Worm (Caenorhabditis elegans): ENCODE data around the gene Y19D2B.1.
"Not testable (repeated sequence)": the region's sequence is repeated elsewhere in the genome, so short reads cannot be mapped to it uniquely, and the experiment has no call there.

The Y19D2B.1 gene

DNA sequence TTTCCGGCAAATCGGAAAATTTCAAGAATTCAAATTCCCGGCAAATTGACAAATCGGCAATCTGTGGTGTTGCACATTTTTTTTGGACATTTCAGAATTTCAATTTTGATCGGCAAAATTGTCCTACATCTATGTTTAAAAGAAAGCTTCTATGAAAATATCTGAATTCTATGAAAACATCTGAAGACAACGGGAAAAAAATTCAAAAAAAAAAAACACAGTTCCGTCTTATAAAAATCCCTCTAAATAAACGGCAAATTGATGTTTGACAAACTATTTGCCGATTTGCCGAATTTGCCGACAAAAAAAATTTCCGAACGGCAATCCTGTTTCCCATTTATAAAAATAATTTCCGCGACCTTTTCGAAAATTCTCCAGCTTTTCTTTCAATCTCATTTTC is 8.4 kb downstream of the Y19D2B.1 start, which contains the start of gene F44F4.15:
F44F4.15 (plus strand) TSS at position 301 of the 400 bp plus-strand sequence.
- TF ChIP-seq dao-5 (tag; optimal IDR thresholded peaks at IDR 0.05) (no peak), him-1 (tag; optimal IDR thresholded peaks at IDR 0.05) (no peak), W03F9.2 (tag; optimal IDR thresholded peaks at IDR 0.05) (no peak)

- TF ChIP-seq dao-5 (tag; optimal IDR thresholded peaks at IDR 0.05) (no peak), him-1 (tag; optimal IDR thresholded peaks at IDR 0.05) (no peak), W03F9.2 (tag; optimal IDR thresholded peaks at IDR 0.05) (no peak)
Observed at ce11 chrII:10912995-10913394, 9.8 kb downstream of the Y19D2B.1 start.

- TF ChIP-seq dao-5 (tag; optimal IDR thresholded peaks at IDR 0.05), result no peak
- TF ChIP-seq W03F9.2 (tag; optimal IDR thresholded peaks at IDR 0.05), result no peak
- no peak for TF ChIP-seq him-1 (tag; optimal IDR thresholded peaks at IDR 0.05)
Observed at ce11 chrII:10910219-10910618, 12.6 kb downstream of the Y19D2B.1 start, which contains the start of gene sra-11. Gene sra-11 (minus strand): TSS chrII:10910319.

DNA sequence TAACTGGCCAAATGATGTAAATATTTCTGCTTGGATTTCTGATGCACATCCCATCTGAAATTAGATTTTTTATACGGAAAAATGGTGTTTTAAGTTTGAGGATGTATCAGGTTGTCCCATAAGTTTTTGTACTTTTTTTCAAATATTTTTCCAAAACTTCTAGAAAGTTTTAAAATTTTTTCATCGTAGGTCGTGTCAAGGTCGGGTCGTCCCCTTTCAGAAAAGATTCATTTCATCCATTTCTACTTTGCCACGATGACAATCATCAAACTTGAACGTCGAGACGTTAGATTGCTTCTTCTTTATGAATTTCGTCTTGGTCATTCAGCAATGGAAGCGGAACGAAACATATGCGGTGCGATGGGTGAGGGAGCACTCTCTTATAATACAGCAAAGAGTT is 18.4 kb downstream of the Y19D2B.1 start, which contains the start of gene sra-12:
sra-12 (minus strand) TSS at position 101 of the 400 bp plus-strand sequence.
- TF ChIP-seq dao-5, W03F9.2, him-1 (tag; optimal IDR thresholded peaks at IDR 0.05): not testable (repeated sequence)

DNA sequence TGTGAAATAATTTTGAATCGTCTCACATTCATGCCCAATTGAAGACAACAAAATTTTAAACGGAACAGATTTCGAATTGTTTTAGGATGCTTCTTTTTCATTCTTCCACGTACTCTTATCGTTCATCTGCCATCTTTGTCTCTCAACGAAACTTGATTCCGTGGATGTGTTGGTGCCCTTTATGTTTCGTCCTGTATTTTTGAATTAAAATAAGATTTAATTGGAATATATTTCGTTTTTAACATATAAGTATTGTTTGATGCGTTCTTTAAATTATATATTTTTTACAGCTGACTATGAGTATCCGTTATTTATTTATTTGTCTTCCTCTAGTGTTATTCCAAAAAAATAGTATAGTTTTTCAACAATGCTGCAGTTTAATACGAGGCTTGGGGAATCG is 20.7 kb downstream of the Y19D2B.1 start, which contains the start of gene gly-1:
gly-1 (minus strand) TSS at position 101 of the 400 bp plus-strand sequence.
- no peak for TF ChIP-seq dao-5 (tag; optimal IDR thresholded peaks at IDR 0.05)
- TF ChIP-seq him-1 (tag; optimal IDR thresholded peaks at IDR 0.05), result no peak
- no peak for TF ChIP-seq W03F9.2 (tag; optimal IDR thresholded peaks at IDR 0.05)

DNA sequence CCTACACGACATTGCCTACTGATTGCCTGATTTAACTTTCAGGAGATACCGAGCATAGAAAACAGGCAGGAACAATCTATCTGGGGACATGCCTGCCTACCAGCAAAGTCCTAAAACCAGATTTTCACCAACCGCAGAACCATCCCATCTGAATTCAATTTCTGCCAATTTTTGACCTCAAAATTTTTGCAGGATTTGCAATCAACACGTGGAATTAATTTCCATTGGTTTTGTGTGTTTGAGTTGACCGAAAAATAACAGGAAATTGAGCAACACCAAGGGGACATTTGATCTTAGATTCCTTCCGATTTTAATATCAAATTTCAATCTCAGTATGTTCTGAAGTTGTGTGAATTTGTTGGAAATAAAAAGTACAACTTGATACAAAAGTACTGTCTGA is 23.8 kb downstream of the Y19D2B.1 start:
- no peak for TF ChIP-seq him-1 (tag; optimal IDR thresholded peaks at IDR 0.05)
- TF ChIP-seq W03F9.2 (tag; optimal IDR thresholded peaks at IDR 0.05), result no peak
- no peak for TF ChIP-seq dao-5 (tag; optimal IDR thresholded peaks at IDR 0.05)

ce11 chrII:10895959-10896358 is 26.8 kb downstream of the Y19D2B.1 start:
- TF ChIP-seq him-1 (tag; optimal IDR thresholded peaks at IDR 0.05) (no peak), W03F9.2 (tag; optimal IDR thresholded peaks at IDR 0.05) (no peak), dao-5 (tag; optimal IDR thresholded peaks at IDR 0.05) (no peak)

DNA sequence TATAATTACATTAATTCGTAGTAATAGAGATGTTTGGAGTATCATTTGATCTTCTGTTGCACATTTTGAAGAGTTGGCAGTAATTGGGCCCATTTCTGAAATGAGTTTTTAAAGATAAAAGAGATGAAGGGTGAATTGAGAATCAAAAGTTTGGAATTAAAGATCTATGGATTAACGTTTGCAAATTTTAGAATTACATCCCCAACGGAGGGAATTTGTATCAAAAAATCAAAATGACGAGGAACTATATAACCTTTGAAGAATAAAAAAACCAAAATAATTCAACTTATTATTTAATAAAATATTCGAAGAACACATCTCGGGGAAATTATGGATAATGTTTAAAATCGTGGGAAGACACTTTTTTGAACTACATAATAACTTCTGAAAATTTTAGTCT is 27.8 kb downstream of the Y19D2B.1 start, which contains the start of gene sra-10:
sra-10 (minus strand) TSS at position 101 of the 400 bp plus-strand sequence.
- TF ChIP-seq him-1 (tag; optimal IDR thresholded peaks at IDR 0.05), result no peak
- TF ChIP-seq W03F9.2 (tag; optimal IDR thresholded peaks at IDR 0.05), result no peak
- no peak for TF ChIP-seq dao-5 (tag; optimal IDR thresholded peaks at IDR 0.05)

- no peak for TF ChIP-seq dao-5 (tag; optimal IDR thresholded peaks at IDR 0.05)
- no peak for TF ChIP-seq him-1 (tag; optimal IDR thresholded peaks at IDR 0.05)
- no peak for TF ChIP-seq W03F9.2 (tag; optimal IDR thresholded peaks at IDR 0.05)
Observed at ce11 chrII:10888979-10889378, 33.8 kb downstream of the Y19D2B.1 start, which contains the start of gene ptr-8. Gene ptr-8 (plus strand): TSS chrII:10889279.

DNA sequence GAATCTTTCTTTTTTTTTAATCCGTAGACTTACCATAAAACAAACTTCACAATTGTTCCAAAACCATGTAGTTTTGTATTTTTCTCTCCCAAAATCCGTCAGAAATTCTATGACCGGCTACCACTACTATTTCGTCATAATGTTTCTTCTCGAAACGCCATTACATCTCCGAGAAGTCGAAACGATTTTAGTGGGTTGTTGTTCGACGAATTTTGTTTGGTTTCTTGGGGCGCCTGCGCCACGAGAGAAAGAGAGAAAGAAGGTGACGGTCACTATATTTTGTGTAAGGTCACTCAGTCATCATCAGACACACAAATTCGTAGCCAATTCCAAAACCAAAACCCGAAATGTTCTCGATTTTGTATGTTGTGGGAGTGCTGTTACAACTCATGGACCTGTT is 35.7 kb downstream of the Y19D2B.1 start:
- TF ChIP-seq him-1 (tag; optimal IDR thresholded peaks at IDR 0.05), result no peak
- no peak for TF ChIP-seq W03F9.2 (tag; optimal IDR thresholded peaks at IDR 0.05)
- no peak for TF ChIP-seq dao-5 (tag; optimal IDR thresholded peaks at IDR 0.05)

DNA sequence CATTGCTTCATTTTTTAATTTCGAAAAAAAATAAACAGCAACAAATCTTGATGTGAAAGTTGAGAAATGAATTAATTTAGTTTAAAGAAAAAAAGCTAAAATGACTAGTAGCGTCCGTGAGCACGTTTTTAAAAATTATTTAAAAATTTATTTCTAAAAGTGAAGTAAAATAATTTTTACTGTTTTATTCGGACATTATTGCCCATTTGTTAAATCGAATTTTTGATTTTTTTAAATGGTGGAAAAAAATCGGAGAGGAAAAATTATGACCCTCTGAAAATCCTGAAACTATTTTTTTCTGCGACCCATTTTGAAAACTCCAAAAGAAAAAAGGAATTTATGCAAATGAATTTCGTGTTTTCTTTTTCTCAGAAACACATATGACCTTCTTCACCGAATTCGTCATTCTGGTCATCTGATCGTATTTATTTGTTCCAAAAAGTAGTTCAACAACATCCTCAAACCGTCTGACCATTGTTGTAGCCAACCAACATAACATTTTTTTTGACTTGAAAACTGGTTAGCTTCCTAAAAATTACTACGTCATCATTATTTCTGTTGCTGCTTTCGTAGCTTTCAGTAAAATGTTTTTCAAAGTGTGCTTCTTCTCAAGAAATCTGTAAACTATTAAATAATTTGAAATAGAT is 36.8 kb downstream of the Y19D2B.1 start, which contains the start of gene F44F4.3:
F44F4.3 (minus strand) TSS at position 51 of the 647 bp plus-strand sequence.
- TF ChIP-seq dao-5 (tag; optimal IDR thresholded peaks at IDR 0.05), result no peak
- TF ChIP-seq him-1 (tag; optimal IDR thresholded peaks at IDR 0.05), result no peak
- TF ChIP-seq W03F9.2 (tag; optimal IDR thresholded peaks at IDR 0.05), result no peak

ce11 chrII:10885250-10885649 is 37.5 kb downstream of the Y19D2B.1 start:
- TF ChIP-seq W03F9.2 (tag; optimal IDR thresholded peaks at IDR 0.05), result no peak
- no peak for TF ChIP-seq dao-5 (tag; optimal IDR thresholded peaks at IDR 0.05)
- no peak for TF ChIP-seq him-1 (tag; optimal IDR thresholded peaks at IDR 0.05)

DNA sequence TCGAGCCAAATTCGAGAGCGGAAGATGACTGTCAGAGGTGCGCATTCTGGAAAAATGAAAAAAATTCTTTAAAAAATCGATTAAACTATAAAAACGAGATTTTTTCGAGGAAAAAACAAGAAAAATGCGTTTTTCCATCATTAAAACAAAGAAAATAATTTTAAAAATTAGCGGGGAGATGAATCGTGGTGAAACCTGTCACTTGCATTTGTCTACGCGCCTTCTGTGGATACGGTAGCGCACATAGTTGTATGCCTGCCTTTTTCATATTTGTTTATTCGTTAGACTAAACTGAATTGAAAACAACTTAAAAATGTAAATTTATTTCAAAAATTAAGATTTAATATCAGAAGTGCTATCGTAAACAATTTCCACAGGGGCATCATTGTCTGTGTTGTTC is 38.4 kb downstream of the Y19D2B.1 start, which contains the start of gene egg-3:
egg-3 (minus strand) TSS at position 46 of the 400 bp plus-strand sequence.
- TF ChIP-seq him-1 (tag; optimal IDR thresholded peaks at IDR 0.05), result no peak

- TF ChIP-seq him-1 (tag; optimal IDR thresholded peaks at IDR 0.05), result no peak
- no peak for TF ChIP-seq dao-5 (tag; optimal IDR thresholded peaks at IDR 0.05)
- TF ChIP-seq W03F9.2 (tag; optimal IDR thresholded peaks at IDR 0.05), result no peak
Observed at ce11 chrII:10880625-10881024, 42.1 kb downstream of the Y19D2B.1 start, which contains the start of gene lurp-1. Gene lurp-1 (plus strand): TSS chrII:10880925.

Measured in whole organism, L4/young adult.